Fruit fly (Drosophila melanogaster): ENCODE results near the gene Marcal1.

Gene Marcal1

DNA sequence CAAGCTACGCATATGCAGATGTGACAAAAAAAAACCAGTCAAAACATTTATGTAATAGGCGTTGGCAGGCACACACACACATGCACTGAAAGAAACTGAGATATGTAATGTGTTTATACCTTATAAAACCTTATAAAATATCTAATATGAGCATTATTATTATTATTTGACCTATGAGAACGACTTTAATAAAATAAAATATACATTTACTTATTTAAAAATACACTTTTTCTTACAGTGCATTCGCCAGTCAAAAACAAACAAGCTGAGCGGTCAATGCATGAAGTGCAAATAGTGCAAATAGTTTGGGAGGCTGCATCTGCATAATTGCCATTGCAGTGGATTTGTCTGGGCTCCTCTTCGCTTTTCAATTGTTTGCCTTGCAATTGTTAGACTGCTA is 47.3 kb upstream of the Marcal1 start (continued):
- TF ChIP-seq Opbp (GFP tag; IDR thresholded peaks at IDR 0.05; ENCODE audit: partially characterized antibody) (no peak), CG14965 (GFP tag; optimal IDR thresholded peaks at IDR 0.05; ENCODE audit: borderline replicate concordance) (no peak), so (GFP tag; IDR thresholded peaks at IDR 0.05) (peak; percentile 74; the same call in 2 of the 3 replicates), fd96Cb (tag; optimal IDR thresholded peaks at IDR 0.05) (peak; percentile 77), twi (tag; optimal IDR thresholded peaks at IDR 0.05) (no peak), CG7987 (GFP tag; optimal IDR thresholded peaks at IDR 0.05) (peak; percentile 44), Sox102F (GFP tag; optimal IDR thresholded peaks at IDR 0.05) (peak; percentile 93), tx (GFP tag; optimal IDR thresholded peaks at IDR 0.05) (no peak), CG17802 (tag; optimal IDR thresholded peaks at IDR 0.05) (no peak), Hmx (GFP tag; optimal IDR thresholded peaks at IDR 0.05) (no peak), ato (GFP tag; IDR thresholded peaks at IDR 0.05; ENCODE audit: partially characterized antibody) (no peak), ac (GFP tag; optimal IDR thresholded peaks at IDR 0.05) (no peak), Hr51 (GFP tag; optimal IDR thresholded peaks at IDR 0.05) (peak in 1 of 2 experiments; percentile 95), CG7963 (GFP tag; IDR thresholded peaks at IDR 0.05; ENCODE audit: partially characterized antibody) (no peak), shn (GFP tag; optimal IDR thresholded peaks at IDR 0.05) (no peak), CG34224 (GFP tag; IDR thresholded peaks at IDR 0.05; ENCODE audit: partially characterized antibody) (no peak), CG15696 (tag; optimal IDR thresholded peaks at IDR 0.05) (peak; percentile 8), MESR4 (GFP tag; optimal IDR thresholded peaks at IDR 0.05) (no peak), CG31441 (GFP tag; IDR thresholded peaks at IDR 0.05) (peak; percentile 93), CG12219 (GFP tag; optimal IDR thresholded peaks at IDR 0.05) (peak; percentile 67), CG11247 (GFP tag; IDR thresholded peaks at IDR 0.05) (peak; percentile 20; the same call in 1 of the 2 replicates), Atf-2 (GFP tag; optimal IDR thresholded peaks at IDR 0.05) (no peak), Dp (GFP tag; optimal IDR thresholded peaks at IDR 0.05) (no peak), dysf (GFP tag; IDR thresholded peaks at IDR 0.05) (peak; percentile 69), gsb (GFP tag; IDR thresholded peaks at IDR 0.05) (no peak), Chrac-16 (GFP tag; optimal IDR thresholded peaks at IDR 0.05) (peak; percentile 39), trem (tag; optimal IDR thresholded peaks at IDR 0.05) (peak; percentile 7), ci (GFP tag; IDR thresholded peaks at IDR 0.05) (peak; percentile 86), amos (GFP tag; IDR thresholded peaks at IDR 0.05; ENCODE audit: partially characterized antibody) (no peak), lola (GFP tag; optimal IDR thresholded peaks at IDR 0.05) (peak in 1 of 3 experiments; percentile 43), CG17568 (GFP tag; optimal IDR thresholded peaks at IDR 0.05) (peak; percentile 74), CG12155 (GFP tag; optimal IDR thresholded peaks at IDR 0.05) (no peak), CG11093 (GFP tag; IDR thresholded peaks at IDR 0.05) (0 out of 3 replicates have a peak, but pooled peaks have one; percentile 17), CG8944 (GFP tag; optimal IDR thresholded peaks at IDR 0.05) (no peak), Fer2 (tag; optimal IDR thresholded peaks at IDR 0.05) (peak; percentile 23), CG15514 (GFP tag; optimal IDR thresholded peaks at IDR 0.05) (peak; percentile 9), CkIIα-i1 (GFP tag; IDR thresholded peaks at IDR 0.05) (no peak), Sry-β (GFP tag; optimal IDR thresholded peaks at IDR 0.05) (no peak), ham (GFP tag; IDR thresholded peaks at IDR 0.05) (no peak), unc-4 (GFP tag; IDR thresholded peaks at IDR 0.05; ENCODE audit: partially characterized antibody) (no peak), CG6765 (GFP tag; optimal IDR thresholded peaks at IDR 0.05) (peak; percentile 37), CG13424 (tag; optimal IDR thresholded peaks at IDR 0.05) (peak; percentile 89), CG1603 (tag; optimal IDR thresholded peaks at IDR 0.05) (peak; percentile 21), CG10321 (GFP tag; IDR thresholded peaks at IDR 0.05) (peak; percentile 47; the same call in 1 of the 2 replicates), otp (GFP tag; IDR thresholded peaks at IDR 0.05) (peak; percentile 30; the same call in 1 of the 3 replicates), Elba2 (GFP tag; optimal IDR thresholded peaks at IDR 0.05) (no peak), CG13775 (GFP tag; optimal IDR thresholded peaks at IDR 0.05) (no peak), gem (tag; optimal IDR thresholded peaks at IDR 0.05) (peak; percentile 90), NC2α (GFP tag; optimal IDR thresholded peaks at IDR 0.05) (no peak)

Data from whole organism, embryonic.